Fruit fly (Drosophila melanogaster): Measurements from ENCODE around the gene lectin-29Ca.

The lectin-29Ca gene

DNA sequence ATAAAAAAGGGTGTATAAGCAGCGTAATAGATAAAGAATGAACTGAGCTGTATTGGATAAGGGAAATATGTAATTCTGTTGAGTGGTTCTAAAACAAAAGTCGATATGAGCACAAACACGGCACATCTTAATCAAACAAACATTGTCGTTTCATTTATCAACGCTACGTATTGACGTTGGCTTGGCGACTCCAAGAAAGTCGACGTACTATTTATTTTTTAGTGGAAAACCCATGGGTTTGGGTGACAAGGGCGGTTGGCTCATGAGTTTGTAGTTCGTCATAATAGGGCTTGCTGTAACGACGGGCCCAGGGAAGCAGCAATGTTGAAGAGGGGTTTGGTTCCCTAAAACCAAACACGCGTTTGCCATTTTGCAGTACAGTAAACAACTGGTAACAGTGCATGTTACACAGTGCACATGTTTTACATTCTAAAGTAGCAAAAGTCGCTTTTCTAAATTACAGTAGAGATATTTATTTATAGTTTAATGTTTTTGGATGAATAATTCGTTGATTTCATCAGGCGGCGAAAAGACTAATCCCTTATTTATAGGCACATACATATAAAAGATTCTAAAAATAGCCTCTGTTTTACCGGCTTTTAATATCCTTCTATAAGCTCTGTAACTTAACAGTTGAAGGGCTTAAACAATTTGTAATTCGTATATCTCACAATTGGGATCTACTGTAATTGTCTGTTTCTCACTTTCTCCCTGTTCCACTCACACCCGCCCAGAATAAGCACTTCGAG is 32.7 kb downstream of the lectin-29Ca start:
- TF ChIP-seq Myc (optimal IDR thresholded peaks at IDR 0.05), result no peak
- TF ChIP-seq insv (optimal IDR thresholded peaks at IDR 0.05), result no peak
- no peak for TF ChIP-seq Sin3A (optimal IDR thresholded peaks at IDR 0.05)
- no peak for TF ChIP-seq ttk (optimal IDR thresholded peaks at IDR 0.05)
- TF ChIP-seq h (optimal IDR thresholded peaks at IDR 0.05), result no peak
- no peak for TF ChIP-seq psq (optimal IDR thresholded peaks at IDR 0.05)

- TF ChIP-seq h (optimal IDR thresholded peaks at IDR 0.05) (no peak), Sin3A (optimal IDR thresholded peaks at IDR 0.05) (no peak), psq (optimal IDR thresholded peaks at IDR 0.05) (no peak), Myc (optimal IDR thresholded peaks at IDR 0.05) (no peak), insv (optimal IDR thresholded peaks at IDR 0.05) (no peak), ttk (optimal IDR thresholded peaks at IDR 0.05) (no peak)
Measured at dm6 chr2L:8355419-8355818, 38.7 kb downstream of the lectin-29Ca start.

DNA sequence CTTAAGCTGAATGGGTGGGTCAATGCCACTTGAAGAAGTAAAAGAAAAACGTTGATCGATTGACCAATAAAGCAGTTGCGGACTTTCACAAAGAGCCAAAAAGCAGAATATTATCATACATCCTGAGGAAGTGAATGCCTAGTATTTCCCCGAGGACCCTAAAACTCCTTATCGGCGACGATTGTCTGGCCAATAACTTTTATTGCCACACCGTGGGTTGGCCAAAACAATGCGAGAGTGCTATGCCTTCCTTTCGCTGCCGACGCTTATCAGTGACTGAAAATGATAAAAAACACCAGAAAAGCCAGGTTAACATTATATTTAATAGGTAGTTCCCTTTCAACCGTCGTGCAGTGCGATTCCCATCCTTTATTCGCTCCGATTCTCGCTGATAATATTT is 42.2 kb downstream of the lectin-29Ca start, which contains the start of gene Mur29B:
Gene Mur29B, plus strand, starts transcription at position 324 of the 400 bp plus-strand sequence.
- TF ChIP-seq ttk (optimal IDR thresholded peaks at IDR 0.05) (no peak), h (optimal IDR thresholded peaks at IDR 0.05) (no peak), Myc (optimal IDR thresholded peaks at IDR 0.05) (no peak), Sin3A (optimal IDR thresholded peaks at IDR 0.05) (no peak), psq (optimal IDR thresholded peaks at IDR 0.05) (no peak), insv (optimal IDR thresholded peaks at IDR 0.05) (no peak)

dm6 chr2L:8351333-8351732 is 42.7 kb downstream of the lectin-29Ca start:
- TF ChIP-seq h (optimal IDR thresholded peaks at IDR 0.05) (no peak), insv (optimal IDR thresholded peaks at IDR 0.05) (no peak), ttk (optimal IDR thresholded peaks at IDR 0.05) (no peak)

- no peak for TF ChIP-seq insv (optimal IDR thresholded peaks at IDR 0.05)
- no peak for TF ChIP-seq ttk (optimal IDR thresholded peaks at IDR 0.05)
- TF ChIP-seq Sin3A (optimal IDR thresholded peaks at IDR 0.05), result no peak
- no peak for TF ChIP-seq psq (optimal IDR thresholded peaks at IDR 0.05)
- TF ChIP-seq h (optimal IDR thresholded peaks at IDR 0.05), result no peak
- TF ChIP-seq Myc (optimal IDR thresholded peaks at IDR 0.05), result no peak
Measured at dm6 chr2L:8350560-8351171, 43.4 kb downstream of the lectin-29Ca start.

DNA sequence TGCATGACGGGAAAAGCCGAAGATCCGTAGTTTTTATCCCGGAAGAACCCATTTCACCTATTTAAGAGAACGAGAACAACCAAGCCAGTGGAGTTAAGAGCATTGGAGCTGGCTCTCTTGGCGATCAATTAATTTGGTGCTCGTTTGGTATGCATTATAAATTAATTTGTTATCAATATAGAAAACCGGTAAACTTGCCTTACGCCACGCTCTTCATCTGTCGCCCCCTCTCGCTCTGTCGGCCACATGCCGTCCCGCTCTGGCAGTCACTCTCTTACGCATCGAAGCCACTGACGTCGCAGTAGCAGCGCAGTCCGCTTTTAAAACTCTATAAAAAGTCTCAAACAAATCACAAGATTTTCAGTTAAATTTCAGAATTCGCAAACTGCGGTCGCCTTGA is 47.8 kb downstream of the lectin-29Ca start, which contains the start of gene CG7778:
Gene CG7778, plus strand, starts transcription at position 361 of the 400 bp plus-strand sequence.
- TF ChIP-seq Sin3A (optimal IDR thresholded peaks at IDR 0.05) (no peak), h (optimal IDR thresholded peaks at IDR 0.05) (no peak), insv (optimal IDR thresholded peaks at IDR 0.05) (no peak), psq (optimal IDR thresholded peaks at IDR 0.05) (no peak), Myc (optimal IDR thresholded peaks at IDR 0.05) (no peak), ttk (optimal IDR thresholded peaks at IDR 0.05) (no peak)

dm6 chr2L:8344536-8344935 is 49.5 kb downstream of the lectin-29Ca start:
- no peak for TF ChIP-seq psq (optimal IDR thresholded peaks at IDR 0.05)
- no peak for TF ChIP-seq Myc (optimal IDR thresholded peaks at IDR 0.05)
- TF ChIP-seq h (optimal IDR thresholded peaks at IDR 0.05), result no peak
- TF ChIP-seq insv (optimal IDR thresholded peaks at IDR 0.05), result no peak
- TF ChIP-seq Sin3A (optimal IDR thresholded peaks at IDR 0.05), result no peak
- TF ChIP-seq ttk (optimal IDR thresholded peaks at IDR 0.05), result no peak
